Worm (Caenorhabditis elegans): ENCODE results near the gene lgc-12.
A peak's percentile ranks its signal among the peaks of the same experiment; 100 is the strongest.

The lgc-12 gene

ce11 chrIII:7531385-7531784 lies 30.6 kb upstream of the lgc-12 start:
- TF ChIP-seq nhr-12 (tag; optimal IDR thresholded peaks at IDR 0.05) (no peak), nhr-67 (tag; optimal IDR thresholded peaks at IDR 0.05) (no peak), ZK546.5 (tag; optimal IDR thresholded peaks at IDR 0.05) (no peak), mdl-1 (tag; optimal IDR thresholded peaks at IDR 0.05) (no peak), aly-2 (tag; optimal IDR thresholded peaks at IDR 0.05) (no peak)

ce11 chrIII:7533012-7533411 lies 29.0 kb upstream of the lgc-12 start:
- no peak for TF ChIP-seq skn-1 (tag; optimal IDR thresholded peaks at IDR 0.05)
- TF ChIP-seq nhr-43 (tag; optimal IDR thresholded peaks at IDR 0.05; ENCODE audit: poor library complexity, severe bottlenecking): no peak
- TF ChIP-seq nhr-28 (tag; optimal IDR thresholded peaks at IDR 0.05): no peak
- TF ChIP-seq nhr-237 (tag; optimal IDR thresholded peaks at IDR 0.05): no peak
- no peak for TF ChIP-seq nhr-12 (tag; optimal IDR thresholded peaks at IDR 0.05)
- TF ChIP-seq ceh-28 (tag; optimal IDR thresholded peaks at IDR 0.05): peak; percentile 17
- no peak for TF ChIP-seq elt-2 (tag; optimal IDR thresholded peaks at IDR 0.05)

ce11 chrIII:7534648-7535047 lies 27.3 kb upstream of the lgc-12 start:
- TF ChIP-seq ztf-4 (tag; optimal IDR thresholded peaks at IDR 0.05) (no peak), zag-1 (tag; optimal IDR thresholded peaks at IDR 0.05) (no peak), nhr-77 (tag; optimal IDR thresholded peaks at IDR 0.05) (no peak), lsy-12 (tag; optimal IDR thresholded peaks at IDR 0.05) (peak; percentile 1), elt-3 (tag; optimal IDR thresholded peaks at IDR 0.05) (no peak), unc-62 (GFP tag; optimal IDR thresholded peaks at IDR 0.05) (peak; percentile 80), hmg-11 (tag; optimal IDR thresholded peaks at IDR 0.05) (no peak), eor-1 (tag; optimal IDR thresholded peaks at IDR 0.05) (no peak), nhr-25 (tag; optimal IDR thresholded peaks at IDR 0.05) (peak; percentile 47), R02D3.7 (tag; optimal IDR thresholded peaks at IDR 0.05) (no peak), ceh-28 (tag; optimal IDR thresholded peaks at IDR 0.05) (peak; percentile 34), unc-39 (tag; optimal IDR thresholded peaks at IDR 0.05) (no peak), elt-1 (tag; optimal IDR thresholded peaks at IDR 0.05) (peak; percentile 51), nhr-12 (tag; optimal IDR thresholded peaks at IDR 0.05) (no peak), ceh-82 (tag; optimal IDR thresholded peaks at IDR 0.05) (no peak), elt-2 (tag; optimal IDR thresholded peaks at IDR 0.05) (no peak), egl-5 (tag; optimal IDR thresholded peaks at IDR 0.05) (no peak), daf-12 (tag; optimal IDR thresholded peaks at IDR 0.05) (no peak), ZK546.5 (tag; optimal IDR thresholded peaks at IDR 0.05) (no peak), pqm-1 (tag; optimal IDR thresholded peaks at IDR 0.05) (no peak), mml-1 (tag; optimal IDR thresholded peaks at IDR 0.05) (no peak), ceh-9 (tag; optimal IDR thresholded peaks at IDR 0.05) (no peak), nhr-23 (tag; optimal IDR thresholded peaks at IDR 0.05) (no peak), nhr-67 (tag; optimal IDR thresholded peaks at IDR 0.05) (no peak), skn-1 (tag; optimal IDR thresholded peaks at IDR 0.05) (no peak), nhr-237 (tag; optimal IDR thresholded peaks at IDR 0.05) (no peak), ztf-11 (tag; optimal IDR thresholded peaks at IDR 0.05) (no peak), lin-39 (tag; optimal IDR thresholded peaks at IDR 0.05) (no peak), fos-1 (tag; optimal IDR thresholded peaks at IDR 0.05) (no peak), ama-1 (optimal IDR thresholded peaks at IDR 0.05) (no peak), nhr-28 (tag; optimal IDR thresholded peaks at IDR 0.05) (no peak), nhr-43 (tag; optimal IDR thresholded peaks at IDR 0.05; ENCODE audit: poor library complexity, severe bottlenecking) (no peak), pha-4 (tag; optimal IDR thresholded peaks at IDR 0.05) (no peak), fkh-10 (GFP tag; optimal IDR thresholded peaks at IDR 0.05) (no peak), nhr-11 (tag; optimal IDR thresholded peaks at IDR 0.05) (no peak), mdl-1 (tag; optimal IDR thresholded peaks at IDR 0.05) (no peak), lin-15B (tag; optimal IDR thresholded peaks at IDR 0.05) (no peak), nfya-1 (tag; optimal IDR thresholded peaks at IDR 0.05; ENCODE audit: insufficient read depth) (peak; percentile 99), aly-2 (tag; optimal IDR thresholded peaks at IDR 0.05) (no peak), snpc-4 (tag; optimal IDR thresholded peaks at IDR 0.05) (no peak), tbx-2 (tag; optimal IDR thresholded peaks at IDR 0.05) (no peak), ceh-16 (tag; optimal IDR thresholded peaks at IDR 0.05) (no peak), sea-2 (GFP tag; optimal IDR thresholded peaks at IDR 0.05) (no peak), nhr-76 (tag; optimal IDR thresholded peaks at IDR 0.05) (no peak)
